Fruit fly (Drosophila melanogaster) whole organism, embryonic: Measurements from ENCODE around the gene CG9626.

Experiments
- CG10979 ChIP-seq: fragments of 200-800 bp; sonication (Bioruptor generic); optimal IDR thresholded peaks from 2 replicates; lab custom pipeline; 2018; ENCODE audit warnings: missing biosample characterization, mild to moderate bottlenecking, missing genetic modification characterization, moderate library complexity
- CG12071 ChIP-seq: fragments of 200-800 bp; sonication (Bioruptor generic); optimal IDR thresholded peaks from 3 replicates; lab custom pipeline; 2018; ENCODE audit warnings: missing biosample characterization, mild to moderate bottlenecking, missing genetic modification characterization
- CG12155 ChIP-seq: fragments of 200-800 bp; sonication (Bioruptor generic); optimal IDR thresholded peaks from 3 replicates; lab custom pipeline; 2016; ENCODE audit warnings: missing biosample characterization, missing genetic modification characterization
- CG12391 ChIP-seq: fragments of 200-800 bp; sonication (Bioruptor generic); optimal IDR thresholded peaks from 3 replicates; lab custom pipeline; 2018; ENCODE audit warnings: missing biosample characterization, mild to moderate bottlenecking, missing genetic modification characterization, moderate library complexity
- CG15601 ChIP-seq: fragments of 200-800 bp; sonication (Bioruptor generic); optimal IDR thresholded peaks from 3 replicates; lab custom pipeline; 2019; ENCODE audit warnings: missing biosample characterization, mild to moderate bottlenecking, missing genetic modification characterization, moderate library complexity
- CG1603 ChIP-seq: fragments of 200-800 bp; sonication (Bioruptor generic); optimal IDR thresholded peaks from 2 replicates; lab custom pipeline; 2019; ENCODE audit warnings: missing biosample characterization, mild to moderate bottlenecking, missing genetic modification characterization, moderate library complexity
- CG16863 ChIP-seq: fragments of 200-800 bp; sonication (Bioruptor generic); optimal IDR thresholded peaks from 3 replicates; lab custom pipeline; 2016; ENCODE audit warnings: missing biosample characterization, missing genetic modification characterization
- CG17328 ChIP-seq: fragments of 200-800 bp; sonication (Bioruptor generic); IDR thresholded peaks from 2 replicates; pipeline ENCODE4 v1.3.6; 2022; ENCODE audit warnings: missing biosample characterization, missing genetic modification characterization
- CG17359 ChIP-seq: fragments of 200-800 bp; sonication (Bioruptor generic); optimal IDR thresholded peaks from 3 replicates; lab custom pipeline; 2018; ENCODE audit warnings: missing biosample characterization, mild to moderate bottlenecking, missing genetic modification characterization, moderate library complexity
- CG17912 ChIP-seq: fragments of 200-800 bp; sonication (Bioruptor generic); optimal IDR thresholded peaks from 2 replicates; lab custom pipeline; 2018; ENCODE audit warnings: missing biosample characterization, mild to moderate bottlenecking, missing genetic modification characterization
- CG2116 ChIP-seq: fragments of 200-800 bp; sonication (Bioruptor generic); optimal IDR thresholded peaks from 3 replicates; lab custom pipeline; 2018; ENCODE audit warnings: missing biosample characterization, mild to moderate bottlenecking, missing genetic modification characterization
- CG2202 ChIP-seq: fragments of 200-800 bp; sonication (Bioruptor generic); optimal IDR thresholded peaks from 2 replicates; lab custom pipeline; 2018; ENCODE audit warnings: missing biosample characterization, mild to moderate bottlenecking, missing genetic modification characterization
- CG2875 ChIP-seq: fragments of 200-800 bp; sonication (Bioruptor generic); optimal IDR thresholded peaks from 2 replicates; lab custom pipeline; 2017; ENCODE audit warnings: missing biosample characterization, mild to moderate bottlenecking, missing genetic modification characterization, missing genetic modification reagents
- CG33213 ChIP-seq: fragments of 200-800 bp; sonication (Bioruptor generic); optimal IDR thresholded peaks from 3 replicates; lab custom pipeline; 2016; ENCODE audit warnings: missing biosample characterization, missing genetic modification characterization
- CG3407 ChIP-seq: fragments of 200-800 bp; sonication (Bioruptor generic); optimal IDR thresholded peaks from 2 replicates; lab custom pipeline; 2018; ENCODE audit warnings: missing biosample characterization, mild to moderate bottlenecking, missing genetic modification characterization
- CG6254 ChIP-seq: fragments of 200-800 bp; sonication (Bioruptor generic); optimal IDR thresholded peaks from 3 replicates; lab custom pipeline; 2017; ENCODE audit warnings: mild to moderate bottlenecking, missing biosample characterization, missing genetic modification reagents, missing genetic modification characterization
- CG7372 ChIP-seq: fragments of 200-800 bp; sonication (Bioruptor generic); IDR thresholded peaks from 2 replicates; pipeline ENCODE4 v1.3.6; 2022; ENCODE audit warnings: missing biosample characterization, missing genetic modification characterization
- CG8359 ChIP-seq: fragments of 200-800 bp; sonication (Bioruptor generic); optimal IDR thresholded peaks from 2 replicates; lab custom pipeline; 2017; ENCODE audit warnings: missing biosample characterization, mild to moderate bottlenecking, missing genetic modification characterization, borderline replicate concordance
- D19A ChIP-seq: fragments of 200-800 bp; optimal IDR thresholded peaks from 3 replicates; lab custom pipeline; 2019; ENCODE audit warnings: missing biosample characterization, mild to moderate bottlenecking, missing genetic modification characterization, moderate library complexity
- Deaf1 ChIP-seq: fragments of 200-800 bp; optimal IDR thresholded peaks from 3 replicates; lab custom pipeline; 2019; ENCODE audit warnings: missing biosample characterization, mild to moderate bottlenecking, missing genetic modification characterization, moderate library complexity
- Dp ChIP-seq: fragments of 200-800 bp; sonication (Bioruptor generic); optimal IDR thresholded peaks from 2 replicates; lab custom pipeline; 2018; ENCODE audit warnings: missing biosample characterization, mild to moderate bottlenecking, missing genetic modification characterization, moderate library complexity
- Eip74EF ChIP-seq, 2 experiments: fragments of 200-800 bp in 1 of 2; fragments of >200 bp in 1 of 2; sonication (Bioruptor generic) in 1 of 2; optimal IDR thresholded peaks; 2 replicates each; lab custom pipeline; 2017 to 2019; ENCODE audit warnings: missing biosample characterization in 2 of 2, missing genetic modification characterization in 2 of 2, mild to moderate bottlenecking in 1 of 2, moderate library complexity in 1 of 2
- Fer2 ChIP-seq: fragments of 200-800 bp; sonication (Bioruptor generic); optimal IDR thresholded peaks from 2 replicates; lab custom pipeline; 2018; ENCODE audit warnings: missing biosample characterization, mild to moderate bottlenecking, missing genetic modification characterization, moderate library complexity
- HLHmδ ChIP-seq: fragments of 200-800 bp; sonication (Bioruptor generic); optimal IDR thresholded peaks from 2 replicates; lab custom pipeline; 2018; ENCODE audit warnings: missing biosample characterization, mild to moderate bottlenecking, missing genetic modification characterization, moderate library complexity
- Lhr ChIP-seq: fragments of 200-800 bp; sonication (Bioruptor generic); optimal IDR thresholded peaks from 3 replicates; lab custom pipeline; 2017; ENCODE audit warnings: mild to moderate bottlenecking, missing biosample characterization, missing genetic modification reagents, missing genetic modification characterization
- MESR4 ChIP-seq: fragments of 200-800 bp; sonication (Bioruptor generic); optimal IDR thresholded peaks from 2 replicates; lab custom pipeline; 2018; ENCODE audit warnings: missing biosample characterization, mild to moderate bottlenecking, missing genetic modification characterization, moderate library complexity
- MTF-1 ChIP-seq: fragments of 200-800 bp; sonication (Bioruptor generic); optimal IDR thresholded peaks from 2 replicates; lab custom pipeline; 2018; ENCODE audit warnings: missing biosample characterization, mild to moderate bottlenecking, missing genetic modification characterization, borderline replicate concordance
- Nf-YB ChIP-seq: fragments of 200-800 bp; sonication (Bioruptor generic); optimal IDR thresholded peaks from 3 replicates; lab custom pipeline; 2019; ENCODE audit warnings: missing biosample characterization, mild to moderate bottlenecking, missing genetic modification characterization, moderate library complexity
- Oli ChIP-seq: fragments of 200-800 bp; sonication (Bioruptor generic); optimal IDR thresholded peaks from 2 replicates; lab custom pipeline; 2018; ENCODE audit warnings: missing biosample characterization, mild to moderate bottlenecking, missing genetic modification characterization, moderate library complexity
- Poxn ChIP-seq: fragments of 200-800 bp; sonication (Bioruptor generic); IDR thresholded peaks from 2 replicates; pipeline ENCODE4 v1.3.6; 2022; ENCODE audit warnings: missing biosample characterization, missing genetic modification characterization
- Sry-β ChIP-seq: fragments of 200-800 bp; sonication (Bioruptor generic); optimal IDR thresholded peaks from 2 replicates; lab custom pipeline; 2018; ENCODE audit warnings: missing biosample characterization, mild to moderate bottlenecking, missing genetic modification characterization, moderate library complexity
- amos ChIP-seq: fragments of 200-800 bp; sonication (Bioruptor generic); IDR thresholded peaks from 2 replicates; pipeline ENCODE4 v1.3.6; 2022; ENCODE audit warnings: missing biosample characterization, missing genetic modification characterization; ENCODE audit not compliant: partially characterized antibody
- bcd ChIP-seq: fragments of 200-800 bp; sonication (Bioruptor generic); optimal IDR thresholded peaks from 2 replicates; lab custom pipeline; 2017; ENCODE audit warnings: missing biosample characterization, mild to moderate bottlenecking, missing genetic modification characterization
- cato ChIP-seq: fragments of 200-800 bp; sonication (Bioruptor generic); optimal IDR thresholded peaks from 2 replicates; lab custom pipeline; 2016; ENCODE audit warnings: missing biosample characterization, missing genetic modification characterization, borderline replicate concordance
- en ChIP-seq: fragments of 200-800 bp; sonication (Bioruptor generic); optimal IDR thresholded peaks from 2 replicates; lab custom pipeline; 2016; ENCODE audit warnings: missing biosample characterization, missing genetic modification characterization
- fd64A ChIP-seq: fragments of 200-800 bp; sonication (Bioruptor generic); optimal IDR thresholded peaks from 3 replicates; lab custom pipeline; 2018; ENCODE audit warnings: missing biosample characterization, mild to moderate bottlenecking, missing genetic modification characterization
- knrl ChIP-seq: fragments of 200-800 bp; sonication (Bioruptor generic); IDR thresholded peaks from 3 replicates; pipeline ENCODE4 v1.3.6; 2022; ENCODE audit warnings: missing biosample characterization, missing genetic modification characterization; ENCODE audit not compliant: partially characterized antibody
- lola ChIP-seq, 3 experiments: fragments of >200 bp in 2 of 3; fragments of 200-800 bp in 1 of 3; sonication (Bioruptor generic) in 1 of 3; optimal IDR thresholded peaks; 2 replicates each; lab custom pipeline; 2017 to 2019; ENCODE audit warnings: missing biosample characterization in 3 of 3, missing genetic modification characterization in 3 of 3, mild to moderate bottlenecking in 1 of 3, moderate library complexity in 1 of 3
- maf-S ChIP-seq: fragments of 200-800 bp; sonication (Bioruptor generic); optimal IDR thresholded peaks from 2 replicates; lab custom pipeline; 2016; ENCODE audit warnings: missing biosample characterization, missing genetic modification characterization
- nmo ChIP-seq: fragments of 200-800 bp; sonication (Bioruptor generic); optimal IDR thresholded peaks from 2 replicates; lab custom pipeline; 2018; ENCODE audit warnings: missing biosample characterization, mild to moderate bottlenecking, missing genetic modification characterization, moderate library complexity
- pnt ChIP-seq: fragments of 200-800 bp; sonication (Bioruptor generic); optimal IDR thresholded peaks from 3 replicates; lab custom pipeline; 2016; ENCODE audit warnings: missing biosample characterization, missing genetic modification characterization
- sim ChIP-seq: fragments of 200-800 bp; sonication (Bioruptor generic); IDR thresholded peaks from 2 replicates; pipeline ENCODE4 v1.3.6; 2022; ENCODE audit warnings: missing biosample characterization, missing genetic modification characterization
- sna ChIP-seq: fragments of 200-800 bp; sonication (Bioruptor generic); IDR thresholded peaks from 2 replicates; pipeline ENCODE4 v1.3.6; 2022; ENCODE audit warnings: missing biosample characterization, missing genetic modification characterization; ENCODE audit not compliant: partially characterized antibody
- sqz ChIP-seq: fragments of 200-800 bp; sonication (Bioruptor generic); optimal IDR thresholded peaks from 3 replicates; lab custom pipeline; 2018; ENCODE audit warnings: missing biosample characterization, mild to moderate bottlenecking, missing genetic modification characterization
- tll ChIP-seq, 2 experiments: fragments of 200-800 bp in 1 of 2; fragments of >200 bp in 1 of 2; sonication (Bioruptor generic) in 1 of 2; optimal IDR thresholded peaks; 2 replicates each; lab custom pipeline; 2017 to 2019; ENCODE audit warnings: missing biosample characterization in 2 of 2, missing genetic modification characterization in 2 of 2, mild to moderate bottlenecking in 1 of 2, moderate library complexity in 1 of 2
- wdn ChIP-seq: fragments of 200-800 bp; sonication (Bioruptor generic); IDR thresholded peaks from 2 replicates; pipeline ENCODE4 v1.3.6; 2022; ENCODE audit warnings: missing biosample characterization, missing genetic modification characterization
- zen ChIP-seq: fragments of 200-800 bp; sonication (Bioruptor generic); optimal IDR thresholded peaks from 3 replicates; lab custom pipeline; 2018; ENCODE audit warnings: missing biosample characterization, mild to moderate bottlenecking, missing genetic modification characterization, moderate library complexity

The CG9626 gene

DNA sequence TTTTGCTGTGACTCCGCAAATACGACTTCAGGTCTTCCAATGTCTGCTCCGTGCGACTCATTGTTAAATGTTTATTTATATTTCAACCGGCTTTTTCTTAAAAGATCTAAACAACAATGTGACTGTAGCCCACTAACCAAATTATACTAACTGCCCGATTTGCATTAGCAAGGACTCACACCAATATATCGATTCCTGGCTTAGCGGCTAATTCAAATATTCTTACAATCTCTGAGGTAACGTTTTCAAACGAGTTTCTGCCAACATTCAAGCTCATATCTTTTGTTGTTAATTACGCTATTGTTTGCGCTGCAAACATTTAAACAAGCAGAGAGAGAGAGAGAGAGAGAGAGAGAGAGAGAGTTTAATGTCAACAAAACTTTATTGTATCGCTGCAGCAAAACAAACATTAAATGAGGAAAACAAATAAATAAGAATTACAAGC, 7.8 kb upstream of the CG9626 start, which contains the start of gene tex (continued):
- TF ChIP-seq CG3407 (GFP tag; lab: Kevin White, UChicago) (peak; percentile 62), tll (GFP tag; optimal IDR thresholded peaks at IDR 0.05; lab: Kevin White, UChicago) (peak in 1 of 2 experiments; percentile 16), wdn (GFP tag; lab: Robert Waterston, UW) (no peak), Sry-β (GFP tag; lab: Kevin White, UChicago) (peak; percentile 43), sqz (GFP tag; lab: Kevin White, UChicago) (peak; percentile 58), knrl (peak; percentile 27; the same call in 1 of the 3 replicates), sim (GFP tag; lab: Robert Waterston, UW) (0 out of 2 replicates have a peak, but pooled peaks have one; percentile 52), CG16863 (GFP tag; lab: Kevin White, UChicago) (peak; percentile 2), Fer2 (no peak), CG6254 (GFP tag; lab: Kevin White, UChicago) (peak; percentile 78), maf-S (GFP tag; lab: Kevin White, UChicago) (no peak), Lhr (GFP tag; lab: Kevin White, UChicago) (peak; percentile 55), CG12071 (GFP tag; lab: Kevin White, UChicago) (peak; percentile 32), bcd (GFP tag; lab: Kevin White, UChicago) (peak; percentile 17), Oli (tag; lab: Kevin White, UChicago) (no peak), lola (GFP tag; optimal IDR thresholded peaks at IDR 0.05; lab: Kevin White, UChicago) (peak in 1 of 3 experiments; percentile 49), MESR4 (peak; percentile 12), Deaf1 (no peak), D19A (peak; percentile 30), CG17328 (no peak), MTF-1 (peak; percentile 74), fd64A (peak; percentile 81), CG17912 (GFP tag; lab: Kevin White, UChicago) (peak; percentile 14), Nf-YB (GFP tag; lab: Kevin White, UChicago) (peak; percentile 12), Poxn (GFP tag; lab: Robert Waterston, UW) (no peak), Eip74EF (GFP tag; optimal IDR thresholded peaks at IDR 0.05; lab: Kevin White, UChicago) (peak in 1 of 2 experiments; percentile 80), CG2875 (GFP tag; lab: Kevin White, UChicago) (peak; percentile 82), CG8359 (GFP tag; lab: Kevin White, UChicago) (peak; percentile 46), CG15601 (tag; lab: Kevin White, UChicago) (peak; percentile 55), CG7372 (GFP tag; lab: Robert Waterston, UW) (no peak), CG33213 (GFP tag; lab: Kevin White, UChicago) (peak; percentile 58), CG1603 (peak; percentile 82), CG2202 (peak; percentile 63), CG12391 (tag; lab: Kevin White, UChicago) (peak; percentile 27), CG2116 (peak; percentile 55), sna (GFP tag; lab: Robert Waterston, UW) (0 out of 2 replicates have a peak, but pooled peaks have one; percentile 44), amos (peak; percentile 51), CG12155 (GFP tag; lab: Kevin White, UChicago) (no peak), zen (peak; percentile 6), cato (GFP tag; lab: Kevin White, UChicago) (no peak), pnt (GFP tag; lab: Kevin White, UChicago) (peak; percentile 12), HLHmδ (GFP tag; lab: Kevin White, UChicago) (peak; percentile 77), CG10979 (peak; percentile 31), CG17359 (peak; percentile 55), nmo (GFP tag; lab: Kevin White, UChicago) (peak; percentile 55), en (GFP tag; lab: Kevin White, UChicago) (no peak), Dp (GFP tag; lab: Kevin White, UChicago) (peak; percentile 98)
